Worm (Caenorhabditis elegans) whole organism, early embryonic: Measurements from ENCODE around the gene tomm-22.

Experiments
- B0310.2 ChIP-seq: sonication (generic microtip); optimal IDR thresholded peaks from 2 replicates; lab custom pipeline; 2016; ENCODE audit warnings: mild to moderate bottlenecking, missing genetic modification characterization, missing compliant biosample characterization
- F13C5.2 ChIP-seq: sonication (generic microtip); optimal IDR thresholded peaks from 2 replicates; lab custom pipeline; 2017; ENCODE audit warnings: mild to moderate bottlenecking, missing genetic modification characterization, inconsistent platforms, missing compliant biosample characterization
- aly-1 ChIP-seq: sonication (generic microtip); optimal IDR thresholded peaks from 2 replicates; lab custom pipeline; 2016; ENCODE audit warnings: missing genetic modification characterization, missing compliant biosample characterization
- ama-1 ChIP-seq: fragments of 150-350 bp; optimal IDR thresholded peaks from 2 replicates; lab custom pipeline; 2014
- ceh-13 ChIP-seq: fragments of 200-800 bp; sonication (Bioruptor generic); optimal IDR thresholded peaks from 2 replicates; lab custom pipeline; 2018; ENCODE audit warnings: mild to moderate bottlenecking, missing genetic modification characterization, missing compliant biosample characterization
- ceh-36 ChIP-seq: sonication (generic microtip); optimal IDR thresholded peaks from 2 replicates; lab custom pipeline; 2016; ENCODE audit warnings: missing genetic modification characterization, inconsistent platforms, missing compliant biosample characterization
- ets-7 ChIP-seq: sonication (generic microtip); optimal IDR thresholded peaks from 2 replicates; lab custom pipeline; 2016; ENCODE audit warnings: missing genotype, missing genetic modification characterization, missing compliant biosample characterization
- flt-1 ChIP-seq: fragments of 200-800 bp; sonication (Bioruptor generic); IDR thresholded peaks from 2 replicates; pipeline ENCODE4 v1.3.6; 2022; ENCODE audit warnings: missing genetic modification characterization, missing compliant biosample characterization
- hmbx-1 ChIP-seq: sonication (generic microtip); optimal IDR thresholded peaks from 2 replicates; lab custom pipeline; 2016; ENCODE audit warnings: mild to moderate bottlenecking, missing genetic modification characterization, missing compliant biosample characterization
- hmg-4 ChIP-seq: fragments of 200-800 bp; sonication (Bioruptor generic); optimal IDR thresholded peaks from 2 replicates; lab custom pipeline; 2018; ENCODE audit warnings: mild to moderate bottlenecking, missing genetic modification characterization, missing compliant biosample characterization
- hnd-1 ChIP-seq: sonication (generic microtip); optimal IDR thresholded peaks from 2 replicates; lab custom pipeline; 2016; ENCODE audit warnings: missing genetic modification characterization, missing compliant biosample characterization
- pes-1 ChIP-seq: fragments of 200-800 bp; sonication (Bioruptor generic); IDR thresholded peaks from 2 replicates; pipeline ENCODE4 v1.3.6; 2022; ENCODE audit warnings: missing genetic modification reagents, missing genetic modification characterization, missing compliant biosample characterization
- scrt-1 ChIP-seq: fragments of 200-800 bp; sonication (Bioruptor generic); IDR thresholded peaks from 2 replicates; pipeline ENCODE4 v1.3.6; 2022; ENCODE audit warnings: missing genetic modification characterization, missing compliant biosample characterization
- sea-1 ChIP-seq: fragments of 200-800 bp; sonication (Bioruptor generic); conservative IDR thresholded peaks from 2 replicates; pipeline ENCODE4 v1.3.6; 2022; ENCODE audit warnings: missing genetic modification characterization, missing compliant biosample characterization
- tbx-11 ChIP-seq: fragments of 200-800 bp; sonication (Bioruptor generic); IDR thresholded peaks from 2 replicates; pipeline ENCODE4 v1.3.6; 2022; ENCODE audit warnings: missing genetic modification characterization, missing compliant biosample characterization
- tbx-37 ChIP-seq: fragments of 200-800 bp; sonication (Bioruptor generic); conservative IDR thresholded peaks from 2 replicates; pipeline ENCODE4 v1.3.6; 2022; ENCODE audit warnings: missing genetic modification reagents, missing genetic modification characterization, missing compliant biosample characterization
- tra-4 ChIP-seq: sonication (generic microtip); optimal IDR thresholded peaks from 2 replicates; lab custom pipeline; 2017; ENCODE audit warnings: missing genetic modification characterization, missing compliant biosample characterization

The tomm-22 gene

ce11 chrII:470375-470774 is at the start of gene tomm-22:
Gene tomm-22, minus strand, starts transcription at chrII:470475.
- TF ChIP-seq B0310.2: no peak
- no peak for TF ChIP-seq ets-7 (tag; lab: Kevin White, UChicago)
- TF ChIP-seq F13C5.2 (tag; lab: Kevin White, UChicago): no peak
- TF ChIP-seq ceh-36: no peak
- no peak for TF ChIP-seq scrt-1 (GFP tag; lab: Robert Waterston, UW)
- TF ChIP-seq flt-1 (GFP tag; lab: Robert Waterston, UW): no peak
- TF ChIP-seq tra-4 (tag; lab: Kevin White, UChicago): no peak
- TF ChIP-seq hnd-1 (tag; lab: Kevin White, UChicago): no peak
- no peak for TF ChIP-seq sea-1

- no peak for TF ChIP-seq scrt-1 (GFP tag; lab: Robert Waterston, UW)
- no peak for TF ChIP-seq tbx-37
- TF ChIP-seq ets-7 (tag; lab: Kevin White, UChicago): no peak
- TF ChIP-seq ceh-13 (GFP tag; lab: Kevin White, UChicago): no peak
- no peak for TF ChIP-seq sea-1
- TF ChIP-seq hmg-4 (GFP tag; lab: Kevin White, UChicago): no peak
- TF ChIP-seq ama-1 (lab: Kevin White, UChicago): no peak
- no peak for TF ChIP-seq hnd-1 (tag; lab: Kevin White, UChicago)
- TF ChIP-seq hmbx-1 (tag; lab: Kevin White, UChicago): no peak
- no peak for TF ChIP-seq F13C5.2 (tag; lab: Kevin White, UChicago)
- no peak for TF ChIP-seq pes-1
- no peak for TF ChIP-seq flt-1 (GFP tag; lab: Robert Waterston, UW)
- no peak for TF ChIP-seq tra-4 (tag; lab: Kevin White, UChicago)
- no peak for TF ChIP-seq ceh-36
- no peak for TF ChIP-seq aly-1 (tag; lab: Kevin White, UChicago)
- TF ChIP-seq B0310.2: no peak
Observed at ce11 chrII:515765-516164, 45.5 kb upstream of the tomm-22 start, which contains the start of gene mab-9. Gene mab-9, plus strand, starts transcription at chrII:516024.

- TF ChIP-seq hnd-1 (tag; lab: Kevin White, UChicago) (no peak), B0310.2 (no peak), sea-1 (no peak), flt-1 (GFP tag; lab: Robert Waterston, UW) (no peak), tra-4 (tag; lab: Kevin White, UChicago) (no peak), scrt-1 (GFP tag; lab: Robert Waterston, UW) (no peak), hmg-4 (GFP tag; lab: Kevin White, UChicago) (no peak), ceh-13 (GFP tag; lab: Kevin White, UChicago) (no peak), hmbx-1 (tag; lab: Kevin White, UChicago) (no peak), tbx-11 (GFP tag; lab: Robert Waterston, UW) (no peak), ceh-36 (no peak), F13C5.2 (tag; lab: Kevin White, UChicago) (no peak), ama-1 (lab: Kevin White, UChicago) (no peak)
Observed at ce11 chrII:512630-513029, 42.4 kb upstream of the tomm-22 start.

- TF ChIP-seq hmbx-1 (tag; lab: Kevin White, UChicago) (no peak), hnd-1 (tag; lab: Kevin White, UChicago) (no peak), B0310.2 (no peak), ama-1 (lab: Kevin White, UChicago) (no peak), scrt-1 (GFP tag; lab: Robert Waterston, UW) (no peak), ceh-13 (GFP tag; lab: Kevin White, UChicago) (no peak), hmg-4 (GFP tag; lab: Kevin White, UChicago) (no peak), tbx-37 (no peak), pes-1 (no peak), sea-1 (no peak)
Observed at ce11 chrII:511968-512367, 41.7 kb upstream of the tomm-22 start.

ce11 chrII:509230-509629 is 39.0 kb upstream of the tomm-22 start, which contains the start of gene srh-105:
Gene srh-105, minus strand, starts transcription at chrII:509330.
- TF ChIP-seq ama-1 (lab: Kevin White, UChicago): no peak
- TF ChIP-seq scrt-1 (GFP tag; lab: Robert Waterston, UW): no peak
- no peak for TF ChIP-seq B0310.2
- TF ChIP-seq ceh-13 (GFP tag; lab: Kevin White, UChicago): no peak
- TF ChIP-seq flt-1 (GFP tag; lab: Robert Waterston, UW): no peak
- TF ChIP-seq sea-1: no peak
- no peak for TF ChIP-seq ceh-36
- TF ChIP-seq aly-1 (tag; lab: Kevin White, UChicago): no peak
- no peak for TF ChIP-seq ets-7 (tag; lab: Kevin White, UChicago)
- TF ChIP-seq pes-1: no peak
- no peak for TF ChIP-seq tra-4 (tag; lab: Kevin White, UChicago)
- no peak for TF ChIP-seq hmg-4 (GFP tag; lab: Kevin White, UChicago)
- TF ChIP-seq tbx-37: no peak
- no peak for TF ChIP-seq F13C5.2 (tag; lab: Kevin White, UChicago)
- no peak for TF ChIP-seq hnd-1 (tag; lab: Kevin White, UChicago)

ce11 chrII:508603-509002 is 38.3 kb upstream of the tomm-22 start:
- TF ChIP-seq ama-1 (lab: Kevin White, UChicago): no peak
- no peak for TF ChIP-seq sea-1
- no peak for TF ChIP-seq F13C5.2 (tag; lab: Kevin White, UChicago)
- no peak for TF ChIP-seq B0310.2
- TF ChIP-seq hmbx-1 (tag; lab: Kevin White, UChicago): no peak
- TF ChIP-seq ceh-13 (GFP tag; lab: Kevin White, UChicago): no peak
- no peak for TF ChIP-seq scrt-1 (GFP tag; lab: Robert Waterston, UW)
- TF ChIP-seq tbx-37: no peak
- TF ChIP-seq ets-7 (tag; lab: Kevin White, UChicago): no peak
- no peak for TF ChIP-seq pes-1
- no peak for TF ChIP-seq tra-4 (tag; lab: Kevin White, UChicago)
- TF ChIP-seq aly-1 (tag; lab: Kevin White, UChicago): no peak
- no peak for TF ChIP-seq hmg-4 (GFP tag; lab: Kevin White, UChicago)
- no peak for TF ChIP-seq flt-1 (GFP tag; lab: Robert Waterston, UW)
- TF ChIP-seq ceh-36: no peak
- TF ChIP-seq tbx-11 (GFP tag; lab: Robert Waterston, UW): no peak
- no peak for TF ChIP-seq hnd-1 (tag; lab: Kevin White, UChicago)

- TF ChIP-seq F13C5.2 (tag; lab: Kevin White, UChicago) (peak; percentile 57), ceh-36 (no peak)
Observed at ce11 chrII:506069-506468, 35.8 kb upstream of the tomm-22 start.
